Fruit fly (Drosophila melanogaster): ENCODE results near the gene Prx2.

The Prx2 gene

DNA sequence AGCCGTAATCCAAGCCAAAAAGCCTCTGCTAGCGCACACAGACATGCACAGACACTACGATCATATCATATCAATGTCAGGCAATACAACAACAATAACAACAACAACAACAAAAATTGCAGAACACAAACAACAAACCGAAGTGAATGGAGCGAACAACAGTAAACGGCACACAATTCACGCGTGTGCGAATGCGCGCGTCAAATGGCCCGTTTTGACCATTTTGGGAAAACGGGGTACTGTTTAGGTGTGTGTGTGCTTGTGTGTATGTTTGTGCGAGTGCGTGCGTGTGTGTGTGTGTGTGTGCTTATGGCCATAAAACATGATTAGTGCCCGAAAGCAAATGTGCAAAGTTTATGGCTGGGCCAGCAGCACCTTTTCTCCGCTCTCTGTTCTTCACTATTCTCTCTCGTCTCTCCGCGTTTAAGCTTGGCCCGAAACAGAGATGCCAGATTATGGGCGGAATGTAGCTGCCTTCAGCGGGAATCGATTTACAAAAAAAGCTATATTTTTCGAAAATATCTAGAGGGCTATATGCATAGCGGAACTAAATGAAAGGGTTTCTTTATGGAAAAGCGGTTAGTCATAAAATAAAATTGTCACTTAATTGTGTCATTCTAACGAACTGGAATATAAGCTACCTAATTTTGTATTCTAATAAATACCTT is 28.7 kb upstream of the Prx2 start:
- TF ChIP-seq Dll (optimal IDR thresholded peaks at IDR 0.05) (no peak), EcR (GFP tag; optimal IDR thresholded peaks at IDR 0.05) (no peak), psq (optimal IDR thresholded peaks at IDR 0.05) (no peak), CG8478 (optimal IDR thresholded peaks at IDR 0.05) (no peak), pan (optimal IDR thresholded peaks at IDR 0.05) (no peak), usp (GFP tag; optimal IDR thresholded peaks at IDR 0.05) (no peak)

DNA sequence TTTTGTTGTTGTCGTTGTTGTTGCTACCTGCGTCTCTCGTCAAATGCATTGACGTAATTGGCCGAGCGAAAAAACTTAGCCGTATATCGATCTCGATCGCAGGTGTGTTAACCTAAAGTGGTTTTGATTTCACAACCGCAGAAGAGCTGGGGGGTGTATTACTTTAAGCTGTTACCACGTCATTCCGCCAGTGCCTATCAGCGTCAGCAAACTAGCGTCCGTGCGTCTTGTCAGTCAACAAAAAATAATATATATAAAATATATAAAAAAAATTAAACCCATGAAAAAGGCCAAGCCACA is 27.4 kb upstream of the Prx2 start, which contains the start of gene CG1764:
CG1764 (minus strand) TSS at position 101 of the 300 bp plus-strand sequence.
- TF ChIP-seq psq (optimal IDR thresholded peaks at IDR 0.05) (no peak), usp (GFP tag; optimal IDR thresholded peaks at IDR 0.05) (no peak), Dll (optimal IDR thresholded peaks at IDR 0.05) (no peak), CG8478 (optimal IDR thresholded peaks at IDR 0.05) (no peak), pan (optimal IDR thresholded peaks at IDR 0.05) (no peak), EcR (GFP tag; optimal IDR thresholded peaks at IDR 0.05) (no peak)

DNA sequence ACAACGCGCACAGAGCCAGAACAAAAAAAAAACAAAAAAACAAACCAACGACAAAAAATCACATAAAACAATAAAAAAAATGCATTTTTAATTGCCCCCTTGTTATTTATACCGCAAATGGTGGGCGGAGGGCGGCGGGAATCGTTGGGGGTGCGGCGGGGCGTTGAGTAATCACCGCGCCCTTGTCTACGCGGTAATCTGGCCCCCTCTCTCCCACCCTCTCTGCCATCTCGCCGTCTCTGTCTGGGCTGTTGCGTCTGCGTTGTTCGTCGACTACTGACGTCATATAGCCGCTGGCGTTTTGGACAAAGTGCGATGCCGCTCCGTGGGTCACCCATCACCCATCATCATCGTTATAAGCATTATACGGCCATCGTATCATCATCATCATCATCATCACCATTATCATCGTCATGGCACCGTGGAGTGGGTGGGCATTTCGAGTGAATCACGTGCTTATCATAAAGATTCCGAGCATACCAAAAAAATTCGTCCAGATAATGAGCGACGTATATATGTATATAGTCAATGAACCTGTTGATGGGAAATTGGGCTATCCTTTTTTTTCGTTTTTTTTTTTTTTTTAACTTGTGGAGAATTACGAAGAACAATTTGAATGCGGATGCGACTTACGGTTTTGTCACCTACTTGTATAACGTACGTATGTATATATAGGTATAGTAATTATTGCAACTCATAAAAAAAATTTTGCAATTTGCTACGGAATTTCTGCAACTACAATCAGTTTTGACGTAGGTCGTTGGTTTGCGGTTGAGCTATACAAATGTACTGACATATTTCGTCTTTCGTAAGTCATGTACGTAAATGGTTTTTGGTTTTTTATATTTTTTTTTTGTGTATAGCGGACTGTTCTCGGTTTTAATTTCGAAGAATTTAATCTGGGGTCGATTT is 26.8 kb upstream of the Prx2 start:
- TF ChIP-seq Dll (optimal IDR thresholded peaks at IDR 0.05) = no peak
- TF ChIP-seq pan (optimal IDR thresholded peaks at IDR 0.05) = no peak
- TF ChIP-seq usp (GFP tag; optimal IDR thresholded peaks at IDR 0.05) = no peak
- TF ChIP-seq CG8478 (optimal IDR thresholded peaks at IDR 0.05) = no peak
- TF ChIP-seq psq (optimal IDR thresholded peaks at IDR 0.05) = no peak
- no peak for TF ChIP-seq EcR (GFP tag; optimal IDR thresholded peaks at IDR 0.05)

DNA sequence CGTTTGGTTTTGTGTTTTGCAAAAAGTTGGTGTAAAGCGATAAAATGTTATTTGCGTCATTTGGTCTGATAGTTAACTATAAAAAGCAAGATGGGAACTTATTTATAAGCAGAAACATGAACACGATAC is 26.2 kb upstream of the Prx2 start, which contains the start of gene IP3K2:
IP3K2 (plus strand) TSS at position 107 of the 129 bp plus-strand sequence.
- TF ChIP-seq EcR (GFP tag; optimal IDR thresholded peaks at IDR 0.05) = no peak

DNA sequence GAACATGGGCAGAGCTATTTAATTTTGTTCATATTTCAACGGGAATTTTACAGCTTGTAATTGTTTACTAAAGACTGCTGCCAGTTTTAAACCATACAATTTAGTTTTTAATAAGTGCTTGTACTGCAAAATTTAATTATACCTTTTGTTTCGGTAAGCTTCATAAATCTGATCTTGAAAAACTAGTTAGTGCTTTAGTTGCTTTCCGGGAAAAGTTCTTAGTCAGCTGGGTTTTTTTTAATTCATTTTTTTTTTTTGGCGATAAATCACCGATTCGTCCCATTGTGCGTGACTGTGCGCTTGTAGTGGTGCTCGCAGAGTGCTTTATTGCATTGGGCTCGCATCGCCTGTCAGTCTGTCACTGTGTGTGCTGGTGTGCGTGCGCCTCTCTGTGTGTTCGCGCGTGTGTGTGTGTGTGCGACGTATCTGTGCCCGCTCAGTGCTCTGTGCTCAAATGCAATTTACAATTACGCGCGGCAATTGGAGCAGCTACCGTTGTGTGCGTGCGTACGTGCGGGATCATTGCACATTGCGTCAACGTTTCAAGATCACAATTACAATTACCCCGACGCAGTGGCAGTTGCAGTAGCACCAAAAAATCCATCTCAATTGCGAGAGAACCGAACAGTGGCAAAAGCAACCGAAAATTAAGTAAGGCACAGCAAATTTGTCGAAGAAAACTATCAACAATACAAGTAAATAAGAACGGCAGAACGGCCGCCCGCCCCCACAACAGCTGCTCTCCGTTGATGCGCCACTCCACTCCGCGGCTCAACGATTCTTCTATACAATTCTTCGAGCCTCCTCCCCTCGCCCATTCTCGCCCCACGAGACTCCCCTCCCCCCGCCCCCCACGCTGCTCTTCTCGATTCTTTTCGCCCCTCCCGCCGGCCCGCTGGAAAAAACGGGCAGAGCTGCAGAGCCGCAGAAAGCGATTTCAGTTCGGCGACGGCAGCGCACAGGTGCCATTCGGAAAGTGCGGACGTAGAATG is 25.7 kb upstream of the Prx2 start:
- TF ChIP-seq psq (optimal IDR thresholded peaks at IDR 0.05) (no peak), Dll (optimal IDR thresholded peaks at IDR 0.05) (no peak), EcR (GFP tag; optimal IDR thresholded peaks at IDR 0.05) (no peak), pan (optimal IDR thresholded peaks at IDR 0.05) (no peak), CG8478 (optimal IDR thresholded peaks at IDR 0.05) (no peak), usp (GFP tag; optimal IDR thresholded peaks at IDR 0.05) (no peak)

DNA sequence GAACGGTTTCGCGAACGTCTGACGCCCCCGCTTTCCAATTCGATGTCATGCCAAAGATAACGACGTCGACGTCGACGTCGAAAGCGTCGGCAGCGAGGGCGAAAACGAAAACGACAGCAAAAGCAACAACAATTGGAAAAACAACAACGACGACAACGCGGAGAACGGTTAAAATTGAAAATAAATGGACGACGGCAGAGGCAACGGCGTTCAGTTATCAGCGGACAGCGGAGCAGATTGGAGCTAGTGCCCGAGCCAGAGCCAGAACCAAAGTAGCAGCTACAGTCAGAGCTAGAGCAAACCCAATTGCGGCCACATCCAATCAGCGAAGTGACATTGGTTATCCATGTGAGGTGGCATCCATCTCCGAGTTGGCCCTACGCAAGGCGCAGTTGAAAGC is 24.3 kb upstream of the Prx2 start:
- TF ChIP-seq CG8478 (optimal IDR thresholded peaks at IDR 0.05) (no peak), EcR (GFP tag; optimal IDR thresholded peaks at IDR 0.05) (no peak), psq (optimal IDR thresholded peaks at IDR 0.05) (no peak), Dll (optimal IDR thresholded peaks at IDR 0.05) (no peak), usp (GFP tag; optimal IDR thresholded peaks at IDR 0.05) (no peak), pan (optimal IDR thresholded peaks at IDR 0.05) (no peak)

DNA sequence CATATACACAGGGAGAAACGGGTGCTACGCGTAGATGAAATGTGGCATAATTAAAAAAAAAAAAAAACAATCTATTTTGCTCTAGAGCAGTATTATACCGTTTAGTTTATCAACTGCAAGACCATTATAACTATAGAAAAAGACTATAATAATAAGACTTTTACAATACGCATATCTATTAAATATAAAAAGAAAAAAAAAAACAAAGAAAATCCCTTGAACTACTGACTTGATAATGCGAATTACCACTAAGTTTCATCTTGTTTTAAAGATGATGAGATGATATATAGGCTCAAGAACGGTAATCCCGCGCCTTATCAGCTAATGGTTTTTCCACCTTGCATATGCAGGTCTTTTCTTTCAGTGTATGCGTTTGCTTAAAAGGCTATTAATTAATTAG is 22.4 kb upstream of the Prx2 start:
- TF ChIP-seq psq (optimal IDR thresholded peaks at IDR 0.05) (no peak), CG8478 (optimal IDR thresholded peaks at IDR 0.05) (no peak), EcR (GFP tag; optimal IDR thresholded peaks at IDR 0.05) (no peak), pan (optimal IDR thresholded peaks at IDR 0.05) (no peak), Dll (optimal IDR thresholded peaks at IDR 0.05) (no peak), usp (GFP tag; optimal IDR thresholded peaks at IDR 0.05) (no peak)

DNA sequence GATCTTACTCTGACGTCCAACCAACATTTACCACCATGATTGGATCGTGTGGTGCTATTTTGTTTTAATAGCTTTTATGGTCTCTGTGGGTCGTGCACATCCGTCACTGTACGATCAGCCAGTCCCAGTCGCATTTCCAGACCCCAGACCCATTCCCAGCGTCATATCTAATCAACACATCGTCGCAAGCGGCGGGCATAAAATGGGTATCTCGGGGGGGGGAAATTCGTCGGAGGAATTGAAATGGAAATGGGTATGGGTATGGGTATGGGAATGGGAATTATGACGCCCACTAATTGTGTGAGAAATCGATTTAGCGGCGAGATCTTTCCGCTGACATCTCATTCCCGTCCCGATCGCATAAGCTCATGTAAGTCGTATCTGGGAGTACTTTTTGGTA is 18.9 kb upstream of the Prx2 start:
- TF ChIP-seq CG8478 (optimal IDR thresholded peaks at IDR 0.05) (no peak), Dll (optimal IDR thresholded peaks at IDR 0.05) (no peak), EcR (GFP tag; optimal IDR thresholded peaks at IDR 0.05) (no peak), pan (optimal IDR thresholded peaks at IDR 0.05) (no peak), usp (GFP tag; optimal IDR thresholded peaks at IDR 0.05) (no peak), psq (optimal IDR thresholded peaks at IDR 0.05) (no peak)

DNA sequence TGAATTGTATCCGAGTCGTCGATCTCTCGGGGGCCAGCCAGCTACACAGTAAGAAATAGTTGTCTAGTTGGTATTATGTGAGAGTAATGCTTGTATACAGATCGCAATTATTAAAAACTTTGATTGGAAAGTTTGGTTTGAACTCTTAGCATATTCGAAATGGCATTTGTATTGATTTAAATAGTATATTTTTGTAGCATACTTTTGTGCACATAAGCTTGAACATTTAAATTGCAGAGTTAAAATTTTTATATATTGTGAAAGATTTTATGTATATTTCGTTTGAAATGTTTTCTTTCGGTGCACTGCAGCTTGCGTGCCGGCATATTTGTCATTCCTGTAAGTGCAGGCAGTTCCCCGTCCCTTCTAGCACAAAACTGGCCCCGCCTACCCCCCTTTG is 17.4 kb upstream of the Prx2 start:
- TF ChIP-seq Dll (optimal IDR thresholded peaks at IDR 0.05) = no peak

DNA sequence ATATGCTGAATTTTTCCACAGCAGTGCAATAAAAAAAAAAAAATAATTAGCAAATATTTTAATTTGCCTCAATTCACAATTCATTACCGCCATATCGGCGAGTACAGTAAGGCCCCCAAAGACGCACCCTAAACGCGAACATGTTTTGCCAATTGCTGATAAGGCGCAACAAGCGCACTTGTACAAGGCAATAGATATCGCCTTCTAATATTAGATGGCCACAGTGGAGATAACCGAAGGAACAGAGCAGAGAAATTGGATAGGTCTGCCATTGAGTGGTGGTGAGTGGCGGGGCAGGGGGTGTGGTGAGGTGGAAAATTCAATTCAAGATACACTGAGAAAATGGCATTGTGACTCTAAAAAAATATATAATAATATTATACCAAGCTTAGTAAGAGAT is 16.5 kb upstream of the Prx2 start:
- TF ChIP-seq psq (optimal IDR thresholded peaks at IDR 0.05) = no peak
- no peak for TF ChIP-seq Dll (optimal IDR thresholded peaks at IDR 0.05)
- no peak for TF ChIP-seq EcR (GFP tag; optimal IDR thresholded peaks at IDR 0.05)
- no peak for TF ChIP-seq CG8478 (optimal IDR thresholded peaks at IDR 0.05)
- no peak for TF ChIP-seq usp (GFP tag; optimal IDR thresholded peaks at IDR 0.05)
- no peak for TF ChIP-seq pan (optimal IDR thresholded peaks at IDR 0.05)

DNA sequence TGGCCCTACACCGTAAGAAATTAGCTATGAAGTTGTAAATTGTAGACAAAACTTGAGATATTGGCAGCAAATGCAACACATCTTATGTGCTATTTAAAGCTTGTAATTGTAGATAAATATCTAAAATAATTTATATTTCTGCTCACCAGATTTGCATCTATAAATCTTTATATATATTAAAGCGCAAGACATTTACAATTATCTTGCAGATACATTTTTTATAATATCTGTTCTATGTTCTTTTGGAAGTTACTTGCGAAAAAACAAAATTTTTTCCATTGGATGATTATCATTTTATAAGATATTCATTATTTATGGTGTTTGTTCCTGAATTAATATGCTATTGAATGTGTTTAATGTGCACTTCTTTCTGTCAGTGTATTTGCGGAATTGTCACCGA is 15.3 kb upstream of the Prx2 start:
- TF ChIP-seq Dll (optimal IDR thresholded peaks at IDR 0.05) (no peak), usp (GFP tag; optimal IDR thresholded peaks at IDR 0.05) (no peak), pan (optimal IDR thresholded peaks at IDR 0.05) (no peak), psq (optimal IDR thresholded peaks at IDR 0.05) (no peak), EcR (GFP tag; optimal IDR thresholded peaks at IDR 0.05) (no peak), CG8478 (optimal IDR thresholded peaks at IDR 0.05) (no peak)

DNA sequence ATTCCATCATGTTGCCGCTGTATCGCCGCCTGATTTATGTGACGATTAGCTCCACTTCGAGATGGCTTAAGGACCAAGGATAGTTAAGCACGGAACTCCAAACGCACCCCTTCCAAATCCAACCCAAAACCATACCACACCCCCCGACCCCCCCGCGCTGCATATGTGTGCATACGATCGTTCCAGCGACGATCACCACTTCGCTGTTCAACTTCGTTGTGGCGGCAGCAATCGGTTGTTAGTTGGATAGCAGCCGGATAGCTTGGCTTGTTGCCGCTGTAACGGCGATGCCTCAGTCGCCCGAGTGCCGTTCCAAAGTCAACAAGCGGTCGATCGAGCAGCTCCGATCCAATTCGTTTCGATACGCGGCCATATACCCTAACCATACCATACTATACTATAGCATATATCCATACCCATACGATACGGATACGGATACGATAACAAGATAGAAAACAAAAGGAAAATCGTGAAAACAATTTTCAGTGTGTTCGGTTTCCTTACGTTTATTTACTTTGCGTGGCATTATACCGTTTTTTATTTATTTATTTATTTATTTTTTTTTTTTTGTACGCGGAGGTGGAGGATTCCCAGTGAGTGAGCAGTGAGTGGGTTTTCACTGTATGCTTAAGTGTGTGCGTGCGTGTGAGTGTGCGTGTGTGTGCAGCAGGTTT is 14.7 kb upstream of the Prx2 start:
- TF ChIP-seq pan (optimal IDR thresholded peaks at IDR 0.05) = no peak
- TF ChIP-seq Dll (optimal IDR thresholded peaks at IDR 0.05) = no peak
- no peak for TF ChIP-seq EcR (GFP tag; optimal IDR thresholded peaks at IDR 0.05)
- TF ChIP-seq psq (optimal IDR thresholded peaks at IDR 0.05) = no peak
- no peak for TF ChIP-seq usp (GFP tag; optimal IDR thresholded peaks at IDR 0.05)
- no peak for TF ChIP-seq CG8478 (optimal IDR thresholded peaks at IDR 0.05)

Data from whole organism.